Fruit fly (Drosophila melanogaster) whole organism, pupa: Measurements from ENCODE around the gene B9d1.

Source experiments
- CG10348 ChIP-seq: fragments of 200-800 bp; sonication (Bioruptor generic); IDR thresholded peaks from 2 replicates; pipeline ENCODE4 v1.3.6; 2022; ENCODE audit warnings: missing biosample characterization, missing genetic modification characterization
- CG14655 ChIP-seq: fragments of 200-800 bp; sonication (Bioruptor generic); optimal IDR thresholded peaks from 3 replicates; lab custom pipeline; 2017; ENCODE audit warnings: mild to moderate bottlenecking, missing biosample characterization, missing genetic modification reagents, missing genetic modification characterization
- CG34367 ChIP-seq: fragments of 200-800 bp; sonication (Bioruptor generic); optimal IDR thresholded peaks from 2 replicates; lab custom pipeline; 2018; ENCODE audit warnings: missing biosample characterization, mild to moderate bottlenecking, missing genetic modification characterization
- CG4496 ChIP-seq: fragments of 200-800 bp; sonication (Bioruptor generic); IDR thresholded peaks from 3 replicates; pipeline ENCODE4 v1.3.6; 2022; ENCODE audit warnings: missing biosample characterization, missing genetic modification characterization
- CG8301 ChIP-seq: fragments of 200-800 bp; sonication (Bioruptor generic); optimal IDR thresholded peaks from 2 replicates; lab custom pipeline; 2018; ENCODE audit warnings: missing biosample characterization, mild to moderate bottlenecking, missing genetic modification characterization
- CG9948 ChIP-seq: fragments of 200-800 bp; sonication (Bioruptor generic); optimal IDR thresholded peaks from 2 replicates; lab custom pipeline; 2018; ENCODE audit warnings: missing biosample characterization, mild to moderate bottlenecking, missing genetic modification characterization, moderate library complexity
- EcR ChIP-seq: fragments of 200-800 bp; sonication (Bioruptor generic); optimal IDR thresholded peaks from 3 replicates; lab custom pipeline; 2019; ENCODE audit warnings: missing biosample characterization, missing genetic modification characterization, mild to moderate bottlenecking, moderate library complexity, missing genetic modification reagents
- Ets98B ChIP-seq: fragments of 200-800 bp; sonication (Bioruptor generic); IDR thresholded peaks from 2 replicates; pipeline ENCODE4 v1.3.6; 2022; ENCODE audit warnings: missing biosample characterization, missing genetic modification characterization
- Snoo ChIP-seq: fragments of 200-800 bp; sonication (Bioruptor generic); optimal IDR thresholded peaks from 3 replicates; lab custom pipeline; 2017; ENCODE audit warnings: missing biosample characterization, mild to moderate bottlenecking, missing genetic modification characterization, inconsistent platforms
- fd96Ca ChIP-seq: fragments of 200-800 bp; sonication (Bioruptor generic); IDR thresholded peaks from 3 replicates; pipeline ENCODE4 v1.3.6; 2022; ENCODE audit warnings: missing biosample characterization, missing genetic modification characterization
- gl ChIP-seq: fragments of 200-800 bp; sonication (Bioruptor generic); optimal IDR thresholded peaks from 2 replicates; lab custom pipeline; 2018; ENCODE audit warnings: missing biosample characterization, mild to moderate bottlenecking, missing genetic modification characterization
- rn ChIP-seq: fragments of 200-800 bp; sonication (Bioruptor generic); IDR thresholded peaks from 2 replicates; pipeline ENCODE4 v1.3.6; 2022; ENCODE audit warnings: missing biosample characterization, missing genetic modification characterization

DNA sequence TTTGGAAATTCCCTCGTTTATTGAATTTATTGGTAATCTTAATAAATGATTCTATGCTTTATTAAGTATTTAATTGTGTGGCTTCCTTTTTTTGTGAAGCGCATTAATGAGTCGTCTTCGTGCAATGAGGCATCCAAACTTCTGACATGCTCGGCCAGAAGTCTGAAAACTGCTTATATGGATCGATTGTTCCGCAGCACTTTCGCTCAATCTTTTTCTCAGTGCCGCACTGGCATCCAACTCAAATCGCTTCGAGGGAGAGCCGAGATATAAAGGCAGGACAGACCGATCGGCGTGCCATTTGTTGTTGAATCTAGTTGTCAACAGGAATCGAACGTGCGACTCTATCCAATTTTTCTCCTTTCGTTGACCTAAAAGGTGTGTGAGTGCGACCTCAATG is 42.0 kb upstream of the B9d1 start, which contains the start of gene Act88F:
- TF ChIP-seq EcR (GFP tag; lab: Kevin White, UChicago) (no peak), rn (GFP tag; lab: Robert Waterston, UW) (no peak), CG9948 (tag; lab: Kevin White, UChicago) (no peak), CG10348 (GFP tag; lab: Robert Waterston, UW) (no peak), CG14655 (GFP tag; lab: Kevin White, UChicago) (no peak), Ets98B (GFP tag; lab: Robert Waterston, UW) (no peak), CG4496 (GFP tag; lab: Robert Waterston, UW) (no peak), gl (tag; lab: Kevin White, UChicago) (no peak), Snoo (tag; lab: Kevin White, UChicago) (no peak), CG34367 (tag; lab: Kevin White, UChicago) (no peak), CG8301 (no peak), fd96Ca (GFP tag; lab: Robert Waterston, UW) (no peak)
